Worm (Caenorhabditis elegans) whole organism, L1 larva: ENCODE measurements around the gene lido-4.

Experiments used
- C16A3.4 ChIP-seq: fragments of 150-350 bp; optimal IDR thresholded peaks from 2 replicates; lab custom pipeline; 2014; ENCODE audit warnings: missing biosample characterization, missing genetic modification characterization
- C34B4.2 ChIP-seq: sonication (generic microtip); optimal IDR thresholded peaks from 2 replicates; lab custom pipeline; 2017; ENCODE audit warnings: mild to moderate bottlenecking, missing genetic modification characterization, missing compliant biosample characterization
- aha-1 ChIP-seq: fragments of 150-350 bp; optimal IDR thresholded peaks from 2 replicates; lab custom pipeline; 2014; ENCODE audit warnings: missing biosample characterization, missing genetic modification characterization
- alr-1 ChIP-seq: fragments of 200-800 bp; sonication (Bioruptor generic); optimal IDR thresholded peaks from 2 replicates; lab custom pipeline; 2018; ENCODE audit warnings: borderline replicate concordance, mild to moderate bottlenecking, missing genetic modification characterization, missing compliant biosample characterization
- aly-2 ChIP-seq: fragments of 150-350 bp; optimal IDR thresholded peaks from 2 replicates; lab custom pipeline; 2014; ENCODE audit warnings: missing biosample characterization, missing genetic modification characterization
- ama-1 ChIP-seq: fragments of 150-350 bp; optimal IDR thresholded peaks from 2 replicates; lab custom pipeline; 2014
- blmp-1 ChIP-seq: fragments of 150-350 bp; optimal IDR thresholded peaks from 2 replicates; lab custom pipeline; 2014; ENCODE audit warnings: missing biosample characterization, missing genetic modification characterization
- ceh-82 ChIP-seq, 3 experiments: fragments of 150-350 bp in 1 of 3; sonication (generic microtip) in 2 of 3; optimal IDR thresholded peaks; 2 replicates each; lab custom pipeline; 2014 to 2017; ENCODE audit warnings: missing biosample characterization in 3 of 3, missing genetic modification characterization in 3 of 3
- ceh-90 ChIP-seq: sonication (generic microtip); optimal IDR thresholded peaks from 2 replicates; lab custom pipeline; 2016; ENCODE audit warnings: missing genetic modification characterization, missing compliant biosample characterization
- dsc-1 ChIP-seq: sonication (generic microtip); optimal IDR thresholded peaks from 2 replicates; lab custom pipeline; 2016; ENCODE audit warnings: mild to moderate bottlenecking, missing genetic modification characterization, missing compliant biosample characterization
- efl-1 ChIP-seq, 4 experiments: fragments of 150-350 bp; optimal IDR thresholded peaks in 3 of 4; peaks in 1 of 4; 1 replicate in 1 of 4; 2 replicates in 3 of 4; lab custom pipeline; 2014; ENCODE audit warnings: missing biosample characterization in 2 of 4, missing genetic modification characterization in 2 of 4, missing genetic modification reagents in 2 of 4
- efl-3 ChIP-seq: fragments of 200-800 bp; sonication (Bioruptor generic); optimal IDR thresholded peaks from 2 replicates; lab custom pipeline; 2018; ENCODE audit warnings: mild to moderate bottlenecking, missing genetic modification characterization, missing compliant biosample characterization
- elt-2 ChIP-seq: sonication (generic microtip); optimal IDR thresholded peaks from 2 replicates; lab custom pipeline; 2016; ENCODE audit warnings: missing genetic modification characterization, mild to moderate bottlenecking, inconsistent platforms, missing compliant biosample characterization, missing genetic modification reagents
- ets-5 ChIP-seq: fragments of 200-800 bp; sonication (Bioruptor generic); IDR thresholded peaks from 2 replicates; pipeline ENCODE4 v1.3.6; 2022; ENCODE audit warnings: missing genetic modification characterization, missing compliant biosample characterization
- fkh-10 ChIP-seq: sonication (generic microtip); optimal IDR thresholded peaks from 2 replicates; lab custom pipeline; 2017; ENCODE audit warnings: missing biosample characterization, missing genetic modification reagents, missing genetic modification characterization
- fkh-8 ChIP-seq: sonication (generic microtip); optimal IDR thresholded peaks from 2 replicates; lab custom pipeline; 2016; ENCODE audit warnings: mild to moderate bottlenecking, missing genetic modification characterization, missing compliant biosample characterization
- grh-1 ChIP-seq: fragments of 200-800 bp; sonication (Bioruptor generic); IDR thresholded peaks from 2 replicates; pipeline ENCODE4 v1.3.6; 2022; ENCODE audit warnings: missing genetic modification reagents, missing genetic modification characterization, missing compliant biosample characterization
- hpl-2 ChIP-seq: fragments of 150-350 bp; optimal IDR thresholded peaks from 2 replicates; lab custom pipeline; 2014; ENCODE audit warnings: missing biosample characterization, missing genetic modification reagents, missing genetic modification characterization
- irx-1 ChIP-seq: sonication (generic microtip); optimal IDR thresholded peaks from 2 replicates; lab custom pipeline; 2016; ENCODE audit warnings: missing genetic modification characterization, missing compliant biosample characterization
- jun-1 ChIP-seq: fragments of 150-350 bp; optimal IDR thresholded peaks from 2 replicates; lab custom pipeline; 2014; ENCODE audit warnings: missing biosample characterization, missing genetic modification reagents, missing genetic modification characterization
- lin-35 ChIP-seq, 2 experiments: fragments of 150-350 bp; optimal IDR thresholded peaks; 2 replicates each; lab custom pipeline; 2014; ENCODE audit warnings: missing biosample characterization in 2 of 2, missing genetic modification characterization in 2 of 2, missing genetic modification reagents in 2 of 2
- lin-39 ChIP-seq: fragments of 150-350 bp; optimal IDR thresholded peaks from 2 replicates; lab custom pipeline; 2014; ENCODE audit warnings: missing biosample characterization, missing genetic modification reagents, missing genetic modification characterization
- lir-3 ChIP-seq: sonication (generic microtip); optimal IDR thresholded peaks from 2 replicates; lab custom pipeline; 2016; ENCODE audit warnings: mild to moderate bottlenecking, missing genetic modification characterization, moderate library complexity, missing compliant biosample characterization; ENCODE audit not compliant: poor library complexity
- lsy-2 ChIP-seq, 2 experiments: fragments of 150-350 bp; optimal IDR thresholded peaks; 2 replicates each; lab custom pipeline; 2014; ENCODE audit warnings: missing biosample characterization in 2 of 2, missing genetic modification characterization in 2 of 2
- mdl-1 ChIP-seq, 2 experiments: fragments of 150-350 bp; optimal IDR thresholded peaks; 2 replicates each; lab custom pipeline; 2014 to 2017; ENCODE audit warnings: missing biosample characterization in 2 of 2, missing genetic modification characterization in 2 of 2, inconsistent platforms in 1 of 2
- mef-2 ChIP-seq: fragments of 150-350 bp; optimal IDR thresholded peaks from 2 replicates; lab custom pipeline; 2014; ENCODE audit warnings: missing biosample characterization, missing genetic modification characterization
- mep-1 ChIP-seq: fragments of 150-350 bp; optimal IDR thresholded peaks from 2 replicates; lab custom pipeline; 2014; ENCODE audit warnings: missing biosample characterization, missing genetic modification characterization
- nhr-19 ChIP-seq: fragments of 200-800 bp; sonication (Bioruptor generic); conservative IDR thresholded peaks from 2 replicates; pipeline ENCODE4 v1.3.6; 2022; ENCODE audit warnings: missing genetic modification characterization, missing compliant biosample characterization
- nhr-20 ChIP-seq: sonication (generic microtip); optimal IDR thresholded peaks from 2 replicates; lab custom pipeline; 2016; ENCODE audit warnings: mild to moderate bottlenecking, missing genetic modification characterization, missing compliant biosample characterization
- nhr-28 ChIP-seq: fragments of 150-350 bp; optimal IDR thresholded peaks from 2 replicates; lab custom pipeline; 2014; ENCODE audit warnings: missing biosample characterization, missing genetic modification characterization
- nhr-47 ChIP-seq: sonication (generic microtip); optimal IDR thresholded peaks from 2 replicates; lab custom pipeline; 2016; ENCODE audit warnings: mild to moderate bottlenecking, missing genetic modification characterization, moderate library complexity, missing compliant biosample characterization
- nhr-71 ChIP-seq: sonication (generic microtip); optimal IDR thresholded peaks from 2 replicates; lab custom pipeline; 2016; ENCODE audit warnings: mild to moderate bottlenecking, missing genetic modification characterization, moderate library complexity, missing compliant biosample characterization
- nhr-76 ChIP-seq: sonication (generic microtip); optimal IDR thresholded peaks from 2 replicates; lab custom pipeline; 2017; ENCODE audit warnings: missing biosample characterization, missing genetic modification characterization
- nhr-77 ChIP-seq: fragments of 150-350 bp; optimal IDR thresholded peaks from 2 replicates; lab custom pipeline; 2014; ENCODE audit warnings: missing biosample characterization, missing genetic modification characterization
- nhr-85 ChIP-seq: sonication (generic microtip); peaks from one replicate; lab custom pipeline; 2016; ENCODE audit warnings: missing genetic modification characterization, inconsistent platforms, missing compliant biosample characterization
- nhr-90 ChIP-seq: sonication (generic microtip); optimal IDR thresholded peaks from 2 replicates; lab custom pipeline; 2016; ENCODE audit warnings: mild to moderate bottlenecking, missing genetic modification characterization, missing compliant biosample characterization; ENCODE audit not compliant: poor library complexity
- pag-3 ChIP-seq: sonication (generic microtip); optimal IDR thresholded peaks from 2 replicates; lab custom pipeline; 2017; ENCODE audit warnings: missing genetic modification characterization, mild to moderate bottlenecking, missing compliant biosample characterization, antibody characterized with exemption, borderline replicate concordance; ENCODE audit not compliant: insufficient read depth
- snpc-4 ChIP-seq: fragments of 150-350 bp; optimal IDR thresholded peaks from 2 replicates; lab custom pipeline; 2014; ENCODE audit warnings: missing biosample characterization, missing genetic modification characterization
- sox-4 ChIP-seq: sonication (generic microtip); optimal IDR thresholded peaks from 2 replicates; lab custom pipeline; 2016; ENCODE audit warnings: missing genetic modification characterization, missing compliant biosample characterization
- sptf-1 ChIP-seq: fragments of 150-350 bp; optimal IDR thresholded peaks from 2 replicates; lab custom pipeline; 2014; ENCODE audit warnings: missing biosample characterization, missing genetic modification characterization
- sup-37 ChIP-seq: fragments of 200-800 bp; sonication (Bioruptor generic); optimal IDR thresholded peaks from 2 replicates; lab custom pipeline; 2018; ENCODE audit warnings: mild to moderate bottlenecking, missing genetic modification characterization, missing compliant biosample characterization
- tbx-2 ChIP-seq: sonication (generic microtip); optimal IDR thresholded peaks from 2 replicates; lab custom pipeline; 2016; ENCODE audit warnings: missing genetic modification characterization, missing compliant biosample characterization
- unc-130 ChIP-seq: fragments of 150-350 bp; optimal IDR thresholded peaks from 2 replicates; lab custom pipeline; 2017; ENCODE audit warnings: missing biosample characterization, missing genetic modification characterization, inconsistent platforms
- unc-30 ChIP-seq: sonication (generic microtip); optimal IDR thresholded peaks from 2 replicates; lab custom pipeline; 2017; ENCODE audit warnings: missing biosample characterization, missing genetic modification characterization
- unc-62 ChIP-seq: fragments of 150-350 bp; optimal IDR thresholded peaks from 2 replicates; lab custom pipeline; 2014; ENCODE audit warnings: missing biosample characterization, missing genetic modification reagents, missing genetic modification characterization
- unc-98 ChIP-seq: fragments of 200-800 bp; sonication (Bioruptor generic); IDR thresholded peaks from 2 replicates; pipeline ENCODE4 v1.3.6; 2022; ENCODE audit warnings: missing genetic modification characterization, missing compliant biosample characterization
- xbp-1 ChIP-seq: sonication (generic microtip); optimal IDR thresholded peaks from 2 replicates; lab custom pipeline; 2016; ENCODE audit warnings: missing genetic modification characterization, missing compliant biosample characterization
- zag-1 ChIP-seq: fragments of 150-350 bp; optimal IDR thresholded peaks from 2 replicates; lab custom pipeline; 2014; ENCODE audit warnings: missing biosample characterization, missing genetic modification characterization
- ztf-11 ChIP-seq, 2 experiments: sonication (generic microtip); optimal IDR thresholded peaks; 2 replicates each; lab custom pipeline; 2016 to 2017; ENCODE audit warnings: missing genetic modification characterization in 2 of 2, missing biosample characterization in 1 of 2, missing compliant biosample characterization in 1 of 2
- ztf-4 ChIP-seq: fragments of 150-350 bp; optimal IDR thresholded peaks from 2 replicates; lab custom pipeline; 2014; ENCODE audit warnings: missing biosample characterization, missing genetic modification characterization

The lido-4 gene

ce11 chrX:17063749-17064252 is 43.8 kb downstream of the lido-4 start (continued):
- TF ChIP-seq xbp-1 (tag; lab: Kevin White, UChicago) (peak; percentile 17), nhr-19 (GFP tag; lab: Robert Waterston, UW) (peak; percentile 80), irx-1 (tag; lab: Kevin White, UChicago) (peak; percentile 46), dsc-1 (tag; lab: Kevin White, UChicago) (no peak), mdl-1 (tag; optimal IDR thresholded peaks at IDR 0.05; lab: Kevin White, UChicago) (peak in 1 of 2 experiments; percentile 97), mep-1 (peak; percentile 66), nhr-90 (peak; percentile 80), sptf-1 (tag; lab: Kevin White, UChicago) (no peak), nhr-28 (tag; lab: Kevin White, UChicago) (no peak), lin-39 (tag; lab: Kevin White, UChicago) (no peak), fkh-10 (GFP tag; lab: Kevin White, UChicago) (no peak), lsy-2 (tag; optimal IDR thresholded peaks at IDR 0.05; lab: Kevin White, UChicago) (peak in 1 of 2 experiments; percentile 66), efl-1 (optimal IDR thresholded peaks at IDR 0.05; lab: Kevin White, UChicago) (no peak), efl-1 (GFP tag; optimal IDR thresholded peaks at IDR 0.05 in 1 of 2; lab: Kevin White, UChicago) (peak in 1 of 2 experiments; percentile 92), elt-2 (tag; lab: Kevin White, UChicago) (peak; percentile 70)
- TF ChIP-seq, all 84 proteins: peak for 27

ce11 chrX:17062165-17062564 is 45.4 kb downstream of the lido-4 start:
- peak; percentile 6 for TF ChIP-seq mep-1
- no peak; the same call in 1 of the 2 replicates for TF ChIP-seq grh-1
- no peak for TF ChIP-seq unc-62 (GFP tag; lab: Kevin White, UChicago)
- no peak for TF ChIP-seq zag-1 (tag; lab: Kevin White, UChicago)
- TF ChIP-seq nhr-76 (tag; lab: Kevin White, UChicago) = no peak
- no peak for TF ChIP-seq ama-1
- no peak for TF ChIP-seq jun-1
- no peak for TF ChIP-seq ceh-90 (tag; lab: Kevin White, UChicago)
- TF ChIP-seq nhr-19 (GFP tag; lab: Robert Waterston, UW) = peak; percentile 30; the same call in 1 of the 2 replicates
- no peak for TF ChIP-seq ceh-82 (tag; optimal IDR thresholded peaks at IDR 0.05; lab: Kevin White, UChicago)
- no peak for TF ChIP-seq pag-3 (tag; lab: Kevin White, UChicago)
- TF ChIP-seq unc-130 (tag; lab: Kevin White, UChicago) = peak; percentile 24
- TF ChIP-seq C16A3.4 (tag; lab: Kevin White, UChicago) = peak; percentile 20
- TF ChIP-seq mef-2 (tag; lab: Kevin White, UChicago) = no peak
- no peak for TF ChIP-seq efl-3
- TF ChIP-seq blmp-1 (tag; lab: Kevin White, UChicago) = peak; percentile 96
- peak in 1 of 2 experiments; percentile 64 for TF ChIP-seq lin-35 (GFP tag; optimal IDR thresholded peaks at IDR 0.05; lab: Kevin White, UChicago)
- TF ChIP-seq alr-1 (tag; lab: Kevin White, UChicago) = no peak
- no peak for TF ChIP-seq ztf-4 (tag; lab: Kevin White, UChicago)
- TF ChIP-seq elt-2 (tag; lab: Kevin White, UChicago) = no peak
- TF ChIP-seq sptf-1 (tag; lab: Kevin White, UChicago) = no peak
- TF ChIP-seq sox-4 = no peak
- no peak for TF ChIP-seq snpc-4 (tag; lab: Kevin White, UChicago)
- peak in 1 of 2 experiments; percentile 86 for TF ChIP-seq mdl-1 (tag; optimal IDR thresholded peaks at IDR 0.05; lab: Kevin White, UChicago)
- TF ChIP-seq nhr-71 (tag; lab: Kevin White, UChicago) = peak; percentile 78
- TF ChIP-seq nhr-20 = peak; percentile 66
- TF ChIP-seq tbx-2 = peak; percentile 19
- no peak for TF ChIP-seq hpl-2
- TF ChIP-seq C34B4.2 (tag; lab: Kevin White, UChicago) = no peak
- no peak for TF ChIP-seq ztf-11 (tag; optimal IDR thresholded peaks at IDR 0.05; lab: Kevin White, UChicago)
- no peak for TF ChIP-seq xbp-1 (tag; lab: Kevin White, UChicago)
- no peak for TF ChIP-seq fkh-8 (tag; lab: Kevin White, UChicago)
- no peak for TF ChIP-seq irx-1 (tag; lab: Kevin White, UChicago)
- TF ChIP-seq nhr-77 (tag; lab: Kevin White, UChicago) = no peak
- TF ChIP-seq nhr-47 (tag; lab: Kevin White, UChicago) = no peak
- peak; percentile 78 for TF ChIP-seq nhr-85
- TF ChIP-seq lir-3 (tag; lab: Kevin White, UChicago) = no peak
- no peak for TF ChIP-seq ets-5 (GFP tag; lab: Robert Waterston, UW)
- no peak for TF ChIP-seq aly-2 (tag; lab: Kevin White, UChicago)
- TF ChIP-seq sup-37 (GFP tag; lab: Kevin White, UChicago) = no peak
- no peak for TF ChIP-seq unc-30 (tag; lab: Kevin White, UChicago)
- no peak for TF ChIP-seq unc-98 (GFP tag; lab: Robert Waterston, UW)
- no peak for TF ChIP-seq aha-1 (tag; lab: Kevin White, UChicago)
